Fruit fly (Drosophila melanogaster) S2 (cell line): ENCODE measurements around the gene arx.

Experiments
- CG8478 ChIP-seq: fragments of >200 bp; optimal IDR thresholded peaks from 2 replicates; lab custom pipeline; 2018
- CTCF ChIP-seq, 2 experiments: fragments of >200 bp; optimal IDR thresholded peaks; 2 replicates each; lab custom pipeline; 2018

DNA sequence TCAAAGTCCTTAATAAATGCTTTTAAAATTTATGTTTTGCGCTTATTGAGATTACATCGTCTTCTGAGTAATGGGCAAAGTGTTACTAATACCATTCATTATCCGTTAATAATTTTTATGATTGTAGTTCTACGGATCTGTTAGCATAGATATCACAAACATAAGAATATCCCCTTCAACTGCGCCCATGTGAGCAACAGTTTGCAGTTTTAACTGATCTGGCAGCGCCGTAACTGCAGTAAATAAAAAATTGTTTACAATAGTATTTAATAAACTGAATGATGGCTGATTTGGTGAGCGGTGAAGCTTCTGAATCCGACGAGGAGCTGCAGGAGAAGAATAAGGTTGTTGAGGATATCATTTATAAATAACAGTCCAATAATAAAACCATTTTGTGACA, 31.3 kb downstream of the arx start, which contains the start of gene Blos3:
- TF ChIP-seq CG8478 (lab: Kevin White, UChicago) (no peak), CTCF (optimal IDR thresholded peaks at IDR 0.05; lab: Kevin White, UChicago) (no peak)
